Fruit fly (Drosophila melanogaster): ENCODE data around the gene CG17328.

DNA sequence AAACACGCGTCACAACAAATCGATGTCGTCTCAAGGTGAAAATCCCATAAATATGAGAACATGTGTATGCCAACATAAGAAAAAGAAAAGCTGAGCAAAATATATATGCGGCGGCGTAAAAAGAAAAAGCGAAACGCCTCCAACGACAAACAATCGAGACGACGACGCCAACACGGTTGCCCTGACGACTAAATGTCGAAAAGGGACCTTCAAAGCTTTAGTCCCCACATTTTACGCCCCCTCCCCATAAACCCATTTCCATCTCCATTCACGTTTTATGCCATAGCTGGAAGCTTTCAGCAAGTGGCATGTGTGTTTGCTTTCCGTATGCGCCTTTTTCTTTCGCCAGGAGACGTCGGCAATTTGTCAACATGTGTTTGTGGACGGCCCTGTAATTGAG lies 21.8 kb upstream of the CG17328 start:
- no peak for TF ChIP-seq salr (GFP tag; optimal IDR thresholded peaks at IDR 0.05)
- TF ChIP-seq CG16779 (tag; optimal IDR thresholded peaks at IDR 0.05): no peak
- TF ChIP-seq CG3919 (GFP tag; optimal IDR thresholded peaks at IDR 0.05): no peak
- TF ChIP-seq fkh (GFP tag; optimal IDR thresholded peaks at IDR 0.05): no peak
- TF ChIP-seq spab (GFP tag; optimal IDR thresholded peaks at IDR 0.05): no peak
- TF ChIP-seq CG8119 (GFP tag; IDR thresholded peaks at IDR 0.05): no peak
- no peak for TF ChIP-seq dsx (GFP tag; optimal IDR thresholded peaks at IDR 0.05; ENCODE audit: poor library complexity, severe bottlenecking)
- no peak for TF ChIP-seq CG6854 (GFP tag; optimal IDR thresholded peaks at IDR 0.05)
- no peak for TF ChIP-seq CG15336 (GFP tag; IDR thresholded peaks at IDR 0.05)
